Fruit fly (Drosophila melanogaster) whole organism, adult: Measurements from ENCODE around the gene CG33631.

Experiments
- CG5204 ChIP-seq: fragments of 200-800 bp; sonication (Bioruptor generic); optimal IDR thresholded peaks from 2 replicates; lab custom pipeline; 2016; ENCODE audit warnings: missing biosample characterization, missing genetic modification characterization
- Mnt ChIP-seq: fragments of 200-800 bp; sonication (Bioruptor generic); optimal IDR thresholded peaks from 2 replicates; lab custom pipeline; 2016; ENCODE audit warnings: missing biosample characterization, mild to moderate bottlenecking, missing genetic modification characterization

dm6 chr3R:10076665-10077064, 12.9 kb downstream of the CG33631 start:
- TF ChIP-seq CG5204 (no peak), Mnt (GFP tag; lab: Kevin White, UChicago) (peak; percentile 9)
